Worm (Caenorhabditis elegans) whole organism, L1 larva: ENCODE measurements around the gene ttbk-2.1.

Experiments
- C04F5.9 ChIP-seq: sonication (generic microtip); optimal IDR thresholded peaks from 2 replicates; lab custom pipeline; 2016; ENCODE audit warnings: missing genetic modification characterization, missing compliant biosample characterization
- C34B4.2 ChIP-seq: sonication (generic microtip); optimal IDR thresholded peaks from 2 replicates; lab custom pipeline; 2017; ENCODE audit warnings: mild to moderate bottlenecking, missing genetic modification characterization, missing compliant biosample characterization
- aly-2 ChIP-seq: fragments of 150-350 bp; optimal IDR thresholded peaks from 2 replicates; lab custom pipeline; 2014; ENCODE audit warnings: missing biosample characterization, missing genetic modification characterization
- ceh-8 ChIP-seq: fragments of 200-800 bp; sonication (Bioruptor generic); optimal IDR thresholded peaks from 2 replicates; lab custom pipeline; 2018; ENCODE audit warnings: mild to moderate bottlenecking, missing genetic modification characterization, moderate library complexity, missing compliant biosample characterization
- dpl-1 ChIP-seq, 3 experiments: fragments of 150-350 bp in 2 of 3; sonication (generic microtip) in 1 of 3; optimal IDR thresholded peaks; 2 replicates each; lab custom pipeline; 2014 to 2017; ENCODE audit warnings: missing biosample characterization in 3 of 3, missing genetic modification characterization in 3 of 3, missing genetic modification reagents in 3 of 3
- dsc-1 ChIP-seq: sonication (generic microtip); optimal IDR thresholded peaks from 2 replicates; lab custom pipeline; 2016; ENCODE audit warnings: mild to moderate bottlenecking, missing genetic modification characterization, missing compliant biosample characterization
- efl-1 ChIP-seq, 4 experiments: fragments of 150-350 bp; optimal IDR thresholded peaks in 3 of 4; peaks in 1 of 4; 1 replicate in 1 of 4; 2 replicates in 3 of 4; lab custom pipeline; 2014; ENCODE audit warnings: missing biosample characterization in 2 of 4, missing genetic modification characterization in 2 of 4, missing genetic modification reagents in 2 of 4
- efl-3 ChIP-seq: fragments of 200-800 bp; sonication (Bioruptor generic); optimal IDR thresholded peaks from 2 replicates; lab custom pipeline; 2018; ENCODE audit warnings: mild to moderate bottlenecking, missing genetic modification characterization, missing compliant biosample characterization
- egl-27 ChIP-seq, 2 experiments: fragments of 150-350 bp in 1 of 2; sonication (generic microtip); optimal IDR thresholded peaks; 3 replicates each; lab custom pipeline; 2017 to 2018; ENCODE audit warnings: missing biosample characterization in 2 of 2, missing genetic modification characterization in 2 of 2, missing genetic modification reagents in 2 of 2
- fkh-8 ChIP-seq: sonication (generic microtip); optimal IDR thresholded peaks from 2 replicates; lab custom pipeline; 2016; ENCODE audit warnings: mild to moderate bottlenecking, missing genetic modification characterization, missing compliant biosample characterization
- hlh-4 ChIP-seq: sonication (generic microtip); optimal IDR thresholded peaks from 2 replicates; lab custom pipeline; 2016; ENCODE audit warnings: mild to moderate bottlenecking, missing genetic modification characterization, missing compliant biosample characterization
- hpl-2 ChIP-seq: fragments of 150-350 bp; optimal IDR thresholded peaks from 2 replicates; lab custom pipeline; 2014; ENCODE audit warnings: missing biosample characterization, missing genetic modification reagents, missing genetic modification characterization
- lin-13 ChIP-seq: fragments of 150-350 bp; optimal IDR thresholded peaks from 2 replicates; lab custom pipeline; 2014; ENCODE audit warnings: missing biosample characterization, missing genetic modification reagents, missing genetic modification characterization
- lin-14 ChIP-seq: fragments of 200-800 bp; sonication (Bioruptor generic); optimal IDR thresholded peaks from 2 replicates; lab custom pipeline; 2018; ENCODE audit warnings: mild to moderate bottlenecking, missing genetic modification characterization, moderate library complexity, missing compliant biosample characterization
- lin-39 ChIP-seq: fragments of 150-350 bp; optimal IDR thresholded peaks from 2 replicates; lab custom pipeline; 2014; ENCODE audit warnings: missing biosample characterization, missing genetic modification reagents, missing genetic modification characterization
- lsy-2 ChIP-seq, 2 experiments: fragments of 150-350 bp; optimal IDR thresholded peaks; 2 replicates each; lab custom pipeline; 2014; ENCODE audit warnings: missing biosample characterization in 2 of 2, missing genetic modification characterization in 2 of 2
- mab-9 ChIP-seq: fragments of 200-800 bp; sonication (Bioruptor generic); IDR thresholded peaks from 2 replicates; pipeline ENCODE4 v1.3.6; 2022; ENCODE audit warnings: missing genetic modification reagents, missing genetic modification characterization, missing compliant biosample characterization
- mef-2 ChIP-seq: fragments of 150-350 bp; optimal IDR thresholded peaks from 2 replicates; lab custom pipeline; 2014; ENCODE audit warnings: missing biosample characterization, missing genetic modification characterization
- mep-1 ChIP-seq: fragments of 150-350 bp; optimal IDR thresholded peaks from 2 replicates; lab custom pipeline; 2014; ENCODE audit warnings: missing biosample characterization, missing genetic modification characterization
- nhr-11 ChIP-seq: fragments of 150-350 bp; optimal IDR thresholded peaks from 2 replicates; lab custom pipeline; 2014; ENCODE audit warnings: missing biosample characterization, missing genetic modification characterization
- nhr-20 ChIP-seq: sonication (generic microtip); optimal IDR thresholded peaks from 2 replicates; lab custom pipeline; 2016; ENCODE audit warnings: mild to moderate bottlenecking, missing genetic modification characterization, missing compliant biosample characterization
- nhr-237 ChIP-seq: fragments of 150-350 bp; optimal IDR thresholded peaks from 2 replicates; lab custom pipeline; 2014; ENCODE audit warnings: missing biosample characterization, missing genetic modification characterization
- nhr-76 ChIP-seq: sonication (generic microtip); optimal IDR thresholded peaks from 2 replicates; lab custom pipeline; 2017; ENCODE audit warnings: missing biosample characterization, missing genetic modification characterization
- nhr-90 ChIP-seq: sonication (generic microtip); optimal IDR thresholded peaks from 2 replicates; lab custom pipeline; 2016; ENCODE audit warnings: mild to moderate bottlenecking, missing genetic modification characterization, missing compliant biosample characterization; ENCODE audit not compliant: poor library complexity
- pax-3 ChIP-seq: fragments of 200-800 bp; sonication (Bioruptor generic); optimal IDR thresholded peaks from 2 replicates; lab custom pipeline; 2018; ENCODE audit warnings: mild to moderate bottlenecking, missing genetic modification characterization, moderate library complexity, missing compliant biosample characterization
- rnt-1 ChIP-seq: sonication (generic microtip); optimal IDR thresholded peaks from 2 replicates; lab custom pipeline; 2016; ENCODE audit warnings: mild to moderate bottlenecking, missing genetic modification characterization, moderate library complexity, missing compliant biosample characterization
- skn-1 ChIP-seq: fragments of 150-350 bp; optimal IDR thresholded peaks from 2 replicates; lab custom pipeline; 2014; ENCODE audit warnings: missing biosample characterization, missing genetic modification characterization
- sox-4 ChIP-seq: sonication (generic microtip); optimal IDR thresholded peaks from 2 replicates; lab custom pipeline; 2016; ENCODE audit warnings: missing genetic modification characterization, missing compliant biosample characterization
- swsn-7 ChIP-seq: sonication (generic microtip); optimal IDR thresholded peaks from 2 replicates; lab custom pipeline; 2016; ENCODE audit warnings: missing genetic modification characterization, missing compliant biosample characterization
- tbx-2 ChIP-seq: sonication (generic microtip); optimal IDR thresholded peaks from 2 replicates; lab custom pipeline; 2016; ENCODE audit warnings: missing genetic modification characterization, missing compliant biosample characterization
- unc-30 ChIP-seq: sonication (generic microtip); optimal IDR thresholded peaks from 2 replicates; lab custom pipeline; 2017; ENCODE audit warnings: missing biosample characterization, missing genetic modification characterization
- xbp-1 ChIP-seq: sonication (generic microtip); optimal IDR thresholded peaks from 2 replicates; lab custom pipeline; 2016; ENCODE audit warnings: missing genetic modification characterization, missing compliant biosample characterization
- zag-1 ChIP-seq: fragments of 150-350 bp; optimal IDR thresholded peaks from 2 replicates; lab custom pipeline; 2014; ENCODE audit warnings: missing biosample characterization, missing genetic modification characterization
- zip-4 ChIP-seq: fragments of 200-800 bp; sonication (Bioruptor generic); optimal IDR thresholded peaks from 2 replicates; lab custom pipeline; 2018; ENCODE audit warnings: mild to moderate bottlenecking, missing genetic modification characterization, moderate library complexity, missing compliant biosample characterization
- ztf-11 ChIP-seq, 2 experiments: sonication (generic microtip); optimal IDR thresholded peaks; 2 replicates each; lab custom pipeline; 2016 to 2017; ENCODE audit warnings: missing genetic modification characterization in 2 of 2, missing biosample characterization in 1 of 2, missing compliant biosample characterization in 1 of 2

ttbk-2.1 gene

DNA sequence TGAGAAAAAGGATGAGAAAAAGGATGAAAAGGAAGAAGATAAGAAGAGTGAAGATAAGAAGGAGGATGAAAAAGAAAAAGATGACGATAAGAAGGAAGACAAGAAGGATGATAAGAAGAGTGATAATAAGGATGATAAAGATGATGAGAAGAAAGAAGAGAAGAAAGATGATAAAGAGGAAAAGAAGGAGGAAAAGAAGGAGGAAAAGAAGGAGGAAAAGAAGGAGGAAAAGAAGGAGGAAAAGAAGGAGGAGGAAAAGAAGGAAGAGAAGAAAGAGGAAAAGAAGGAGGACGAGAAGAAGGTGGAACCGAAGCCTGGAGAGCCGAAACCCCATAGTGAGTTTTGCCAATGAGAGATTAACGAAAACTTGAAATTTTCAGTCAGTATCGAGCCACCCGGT, 14.9 kb downstream of the ttbk-2.1 start:
- TF ChIP-seq mef-2 (tag; lab: Kevin White, UChicago) (no peak), pax-3 (no peak), ceh-8 (no peak), mep-1 (tag; lab: Kevin White, UChicago) (no peak), C34B4.2 (tag; lab: Kevin White, UChicago) (no peak), skn-1 (tag; lab: Kevin White, UChicago) (no peak), efl-1 (optimal IDR thresholded peaks at IDR 0.05; lab: Kevin White, UChicago) (no peak), efl-1 (GFP tag; optimal IDR thresholded peaks at IDR 0.05 in 1 of 2; lab: Kevin White, UChicago) (no peak), nhr-20 (tag; lab: Kevin White, UChicago) (no peak), hpl-2 (GFP tag; lab: Kevin White, UChicago) (no peak), zag-1 (tag; lab: Kevin White, UChicago) (no peak), unc-30 (no peak), swsn-7 (tag; lab: Kevin White, UChicago) (no peak), nhr-237 (tag; lab: Kevin White, UChicago) (no peak), nhr-76 (tag; lab: Kevin White, UChicago) (no peak), nhr-90 (tag; lab: Kevin White, UChicago) (no peak), rnt-1 (no peak), hlh-4 (no peak), sox-4 (no peak), aly-2 (no peak)

DNA sequence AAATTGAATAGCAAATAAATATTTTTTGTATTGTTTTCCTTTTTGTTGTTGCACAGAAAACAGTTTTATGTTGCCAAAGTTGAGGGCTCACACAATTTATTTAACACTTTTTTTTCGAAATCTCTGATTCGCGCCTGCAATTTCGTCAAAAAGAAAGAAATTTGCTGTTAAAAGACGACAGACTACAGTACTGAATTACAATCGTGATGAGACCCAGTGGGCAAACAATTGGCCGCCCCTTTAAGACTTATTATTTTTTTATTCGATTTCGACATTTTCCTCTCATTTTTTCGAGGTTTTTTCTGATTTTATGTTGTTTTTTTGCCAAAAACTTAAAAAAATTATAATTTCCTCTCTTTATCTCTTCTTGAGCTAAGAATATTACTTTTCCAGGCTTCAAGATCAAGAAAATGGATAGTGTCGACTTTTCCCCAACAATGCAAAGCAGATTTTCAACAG, 15.7 kb downstream of the ttbk-2.1 start, which contains the start of gene slfl-4:
Gene slfl-4 (plus strand): TSS at position 409 of the 459 bp plus-strand sequence.
- TF ChIP-seq C34B4.2 (tag; lab: Kevin White, UChicago) (no peak), ceh-8 (no peak), aly-2 (no peak), xbp-1 (tag; lab: Kevin White, UChicago) (no peak), lin-13 (GFP tag; lab: Kevin White, UChicago) (no peak), egl-27 (tag; optimal IDR thresholded peaks at IDR 0.05; lab: Kevin White, UChicago) (no peak), dpl-1 (GFP tag; optimal IDR thresholded peaks at IDR 0.05; lab: Kevin White, UChicago) (no peak), zip-4 (GFP tag; lab: Kevin White, UChicago) (no peak), C04F5.9 (tag; lab: Kevin White, UChicago) (no peak), nhr-11 (no peak)
- TF ChIP-seq, all 84 proteins: peak for 0

DNA sequence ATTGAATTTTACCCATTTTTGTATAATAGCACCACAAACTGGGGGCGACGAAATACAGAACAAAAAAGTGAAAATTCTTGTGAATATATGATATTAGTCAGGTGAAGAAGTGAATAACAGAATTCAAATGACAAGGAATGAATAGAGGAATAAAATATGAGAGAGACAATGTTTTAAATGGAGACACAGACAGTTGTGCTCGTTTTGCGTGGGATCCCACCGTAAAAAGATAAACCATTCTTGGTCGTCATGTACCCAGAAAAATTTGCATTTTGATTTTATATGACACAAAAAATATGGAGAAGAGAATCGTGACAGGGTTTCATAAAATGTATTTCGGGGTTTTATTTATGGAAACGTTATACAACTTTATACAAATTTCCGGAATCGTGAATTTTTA, 19.3 kb downstream of the ttbk-2.1 start, which contains the start of gene F36H12.17:
Gene F36H12.17 (minus strand): TSS at position 101 of the 400 bp plus-strand sequence.
- no peak for TF ChIP-seq mab-9 (GFP tag; lab: Robert Waterston, UW)
- no peak for TF ChIP-seq lin-14
- no peak for TF ChIP-seq nhr-76 (tag; lab: Kevin White, UChicago)
- TF ChIP-seq tbx-2 (tag; lab: Kevin White, UChicago), result no peak
- TF ChIP-seq ztf-11 (tag; optimal IDR thresholded peaks at IDR 0.05; lab: Kevin White, UChicago), result no peak
- TF ChIP-seq xbp-1 (tag; lab: Kevin White, UChicago), result no peak
- no peak for TF ChIP-seq sox-4

DNA sequence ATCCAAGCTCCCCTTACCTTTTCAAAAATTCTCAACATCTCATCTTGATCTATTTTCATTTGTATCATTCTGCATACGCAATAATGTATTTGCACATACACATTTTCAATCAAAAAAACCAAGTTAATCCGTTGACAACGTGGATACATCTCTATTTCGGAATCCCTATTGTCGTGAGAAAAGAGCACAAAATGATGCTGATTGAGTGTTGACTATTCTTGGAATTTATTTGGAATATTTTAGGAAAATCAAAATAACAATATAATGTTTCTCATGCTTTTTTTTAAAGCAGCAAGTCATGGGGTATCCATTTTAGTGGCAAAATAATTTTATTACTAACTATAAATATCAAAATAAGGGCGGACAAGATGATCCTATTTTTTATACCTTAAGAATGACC, 23.0 kb downstream of the ttbk-2.1 start:
- TF ChIP-seq pax-3 (peak; percentile 52), dsc-1 (tag; lab: Kevin White, UChicago) (peak; percentile 81), lsy-2 (tag; optimal IDR thresholded peaks at IDR 0.05; lab: Kevin White, UChicago) (no peak), xbp-1 (tag; lab: Kevin White, UChicago) (no peak), lin-39 (tag; lab: Kevin White, UChicago) (no peak), sox-4 (peak; percentile 2), fkh-8 (tag; lab: Kevin White, UChicago) (peak; percentile 58), nhr-11 (no peak), efl-3 (GFP tag; lab: Kevin White, UChicago) (no peak)
- TF ChIP-seq, all 84 proteins: peak for 4
